Worm (Caenorhabditis elegans) whole organism, late embryonic: ENCODE results near the gene cnc-2.

Source experiments
- K09A11.1 ChIP-seq: sonication (generic microtip); optimal IDR thresholded peaks from 2 replicates; lab custom pipeline; 2017; ENCODE audit warnings: antibody characterized with exemption, mild to moderate bottlenecking, missing genetic modification characterization, missing compliant biosample characterization; ENCODE audit not compliant: insufficient read depth
- ama-1 ChIP-seq: fragments of 150-350 bp; optimal IDR thresholded peaks from 2 replicates; lab custom pipeline; 2014
- ceh-19 ChIP-seq: fragments of 200-800 bp; sonication (Bioruptor generic); optimal IDR thresholded peaks from 2 replicates; lab custom pipeline; 2018; ENCODE audit warnings: mild to moderate bottlenecking, missing genetic modification characterization, missing compliant biosample characterization
- ceh-30 ChIP-seq: fragments of 150-350 bp; optimal IDR thresholded peaks from 2 replicates; lab custom pipeline; 2014; ENCODE audit warnings: missing biosample characterization, missing genetic modification characterization
- ceh-45 ChIP-seq: fragments of 200-800 bp; sonication (Bioruptor generic); IDR thresholded peaks from 2 replicates; pipeline ENCODE4 v1.3.6; 2022; ENCODE audit warnings: missing genetic modification reagents, missing genetic modification characterization, missing compliant biosample characterization
- elt-2 ChIP-seq: sonication (generic microtip); optimal IDR thresholded peaks from 2 replicates; lab custom pipeline; 2016; ENCODE audit warnings: missing genetic modification reagents, missing genetic modification characterization, missing compliant biosample characterization
- hlh-15 ChIP-seq: sonication (generic microtip); optimal IDR thresholded peaks from 2 replicates; lab custom pipeline; 2016; ENCODE audit warnings: missing genetic modification characterization, missing compliant biosample characterization
- hlh-30 ChIP-seq: sonication (generic microtip); optimal IDR thresholded peaks from 2 replicates; lab custom pipeline; 2017; ENCODE audit warnings: antibody characterized with exemption, missing genetic modification characterization, missing compliant biosample characterization; ENCODE audit not compliant: insufficient read depth
- mec-3 ChIP-seq: sonication (generic microtip); optimal IDR thresholded peaks from 2 replicates; lab custom pipeline; 2016; ENCODE audit warnings: borderline replicate concordance, missing genetic modification characterization, missing compliant biosample characterization
- nhr-11 ChIP-seq: fragments of 150-350 bp; optimal IDR thresholded peaks from 2 replicates; lab custom pipeline; 2014; ENCODE audit warnings: missing biosample characterization, missing genetic modification characterization
- nhr-232 ChIP-seq: sonication (generic microtip); optimal IDR thresholded peaks from 2 replicates; lab custom pipeline; 2016; ENCODE audit warnings: missing genetic modification characterization, missing compliant biosample characterization
- pat-9 ChIP-seq: fragments of 200-800 bp; sonication (Bioruptor generic); optimal IDR thresholded peaks from 2 replicates; lab custom pipeline; 2018; ENCODE audit warnings: mild to moderate bottlenecking, missing genetic modification characterization, moderate library complexity, missing compliant biosample characterization

DNA sequence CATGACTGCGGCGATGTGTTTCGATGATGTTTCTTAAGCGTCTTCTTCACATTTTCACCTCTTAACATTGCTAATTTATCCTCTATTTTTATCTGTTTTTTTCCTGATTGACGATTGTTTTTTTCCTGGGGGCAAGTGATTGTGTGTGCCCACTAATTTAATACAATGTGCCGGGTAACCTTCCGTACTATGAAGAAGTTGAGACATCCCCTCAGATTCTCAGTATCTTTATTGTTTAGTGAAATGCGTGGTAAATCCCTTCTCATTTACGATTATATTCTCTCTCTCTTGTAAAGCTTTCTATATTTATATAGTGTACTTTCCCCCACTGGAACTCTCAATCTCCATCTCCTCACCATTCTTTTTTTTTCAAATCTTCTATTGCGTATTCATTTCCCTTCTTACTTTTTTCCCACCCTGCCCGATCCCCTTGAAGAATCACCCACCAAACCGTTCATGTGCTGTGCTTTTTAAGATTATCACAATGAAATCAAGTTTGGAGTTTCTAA is 26.4 kb upstream of the cnc-2 start:
- TF ChIP-seq hlh-15 (tag; lab: Kevin White, UChicago) (no peak), ama-1 (no peak), ceh-19 (GFP tag; lab: Kevin White, UChicago) (no peak), hlh-30 (tag; lab: Kevin White, UChicago) (no peak), mec-3 (tag; lab: Kevin White, UChicago) (no peak), elt-2 (tag; lab: Kevin White, UChicago) (no peak), nhr-11 (tag; lab: Kevin White, UChicago) (no peak), pat-9 (tag; lab: Kevin White, UChicago) (no peak), K09A11.1 (tag; lab: Kevin White, UChicago) (no peak), nhr-232 (tag; lab: Kevin White, UChicago) (no peak), ceh-45 (GFP tag; lab: Robert Waterston, UW) (no peak), ceh-30 (tag; lab: Kevin White, UChicago) (no peak)
